Worm (Caenorhabditis elegans): Measurements from ENCODE around the gene F55C9.3.
A peak's percentile ranks its signal among the peaks of the same experiment; 100 is the strongest.

F55C9.3 gene

ce11 chrV:19251844-19252243, 36.1 kb downstream of the F55C9.3 start, which contains the start of gene F21D9.11:
F21D9.11 (plus strand) TSS chrV:19252144.
- TF ChIP-seq B0310.2 (tag; optimal IDR thresholded peaks at IDR 0.05) (no peak), scrt-1 (GFP tag; IDR thresholded peaks at IDR 0.05) (no peak), sea-1 (GFP tag; conservative IDR thresholded peaks at IDR 0.05) (no peak), tbx-11 (GFP tag; IDR thresholded peaks at IDR 0.05) (no peak), flt-1 (GFP tag; IDR thresholded peaks at IDR 0.05) (no peak), pes-1 (GFP tag; IDR thresholded peaks at IDR 0.05) (no peak), ceh-36 (tag; optimal IDR thresholded peaks at IDR 0.05) (no peak), hmg-4 (GFP tag; optimal IDR thresholded peaks at IDR 0.05) (no peak), ceh-13 (GFP tag; optimal IDR thresholded peaks at IDR 0.05) (no peak), tra-4 (tag; optimal IDR thresholded peaks at IDR 0.05) (no peak), aly-1 (tag; optimal IDR thresholded peaks at IDR 0.05) (no peak), tbx-37 (GFP tag; conservative IDR thresholded peaks at IDR 0.05) (no peak), F13C5.2 (tag; optimal IDR thresholded peaks at IDR 0.05) (no peak), hmbx-1 (tag; optimal IDR thresholded peaks at IDR 0.05) (no peak), ama-1 (optimal IDR thresholded peaks at IDR 0.05) (no peak), hnd-1 (tag; optimal IDR thresholded peaks at IDR 0.05) (no peak), ets-7 (tag; optimal IDR thresholded peaks at IDR 0.05) (no peak)

DNA sequence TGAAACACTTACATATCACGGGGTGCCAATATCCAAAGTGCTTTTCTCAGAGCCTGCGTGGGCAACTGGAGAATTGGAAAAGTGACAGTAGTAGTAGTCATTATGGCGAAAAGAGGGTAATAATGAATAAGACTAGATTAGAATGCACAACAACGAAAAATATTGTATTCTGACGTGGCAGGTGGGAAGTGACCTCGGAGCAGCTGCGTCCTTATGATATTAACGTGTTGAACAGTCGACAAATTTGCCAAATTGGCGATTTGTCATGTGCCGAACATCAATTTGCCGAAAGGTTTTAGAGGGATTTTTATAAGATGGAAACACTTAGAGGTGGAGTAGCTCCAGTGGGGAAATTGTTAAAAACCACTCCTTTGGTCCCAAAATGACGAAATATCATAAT, 37.0 kb downstream of the F55C9.3 start, which contains the start of gene str-81:
Gene str-81 (minus strand): TSS at position 101 of the 400 bp plus-strand sequence.
- TF ChIP-seq F13C5.2 (tag; optimal IDR thresholded peaks at IDR 0.05) (no peak), flt-1 (GFP tag; IDR thresholded peaks at IDR 0.05) (no peak), ama-1 (optimal IDR thresholded peaks at IDR 0.05) (no peak), tbx-37 (GFP tag; conservative IDR thresholded peaks at IDR 0.05) (no peak), hnd-1 (tag; optimal IDR thresholded peaks at IDR 0.05) (no peak), ets-7 (tag; optimal IDR thresholded peaks at IDR 0.05) (no peak), ceh-36 (tag; optimal IDR thresholded peaks at IDR 0.05) (no peak), tra-4 (tag; optimal IDR thresholded peaks at IDR 0.05) (no peak), hmbx-1 (tag; optimal IDR thresholded peaks at IDR 0.05) (no peak), B0310.2 (tag; optimal IDR thresholded peaks at IDR 0.05) (no peak), ceh-13 (GFP tag; optimal IDR thresholded peaks at IDR 0.05) (no peak), aly-1 (tag; optimal IDR thresholded peaks at IDR 0.05) (no peak)

DNA sequence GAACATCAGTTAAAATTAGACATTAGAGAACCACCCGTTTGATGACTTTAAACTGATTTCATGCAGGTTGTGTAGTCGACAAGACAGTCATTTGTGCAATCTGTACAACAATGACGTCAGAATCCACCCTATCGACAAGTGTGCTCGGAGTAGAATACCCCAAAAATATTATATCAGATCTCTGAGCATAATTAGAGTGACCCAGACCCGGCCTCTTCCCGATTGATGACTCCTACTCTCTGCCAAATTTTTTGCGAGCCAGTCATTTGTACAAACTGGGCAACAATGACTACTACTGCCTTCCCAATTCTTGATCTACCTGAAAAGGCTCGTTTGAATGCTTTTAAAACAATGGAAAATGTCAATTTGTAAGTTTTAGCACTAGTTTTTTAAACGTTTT, 47.8 kb downstream of the F55C9.3 start, which contains the start of the genes fbxb-115 and fbxb-1:
Gene fbxb-115 (minus strand): TSS at position 101 of the 400 bp plus-strand sequence.
Gene fbxb-1 (plus strand): TSS at position 226 of the 400 bp plus-strand sequence.
- TF ChIP-seq hmbx-1 (tag; optimal IDR thresholded peaks at IDR 0.05), result no peak
- TF ChIP-seq ama-1 (optimal IDR thresholded peaks at IDR 0.05), result no peak
- no peak for TF ChIP-seq ceh-36 (tag; optimal IDR thresholded peaks at IDR 0.05)
- TF ChIP-seq scrt-1 (GFP tag; IDR thresholded peaks at IDR 0.05), result no peak
- no peak for TF ChIP-seq tbx-37 (GFP tag; conservative IDR thresholded peaks at IDR 0.05)
- TF ChIP-seq hnd-1 (tag; optimal IDR thresholded peaks at IDR 0.05), result no peak
- no peak for TF ChIP-seq sea-1 (GFP tag; conservative IDR thresholded peaks at IDR 0.05)
- no peak for TF ChIP-seq tra-4 (tag; optimal IDR thresholded peaks at IDR 0.05)
- TF ChIP-seq hmg-4 (GFP tag; optimal IDR thresholded peaks at IDR 0.05), result no peak
- TF ChIP-seq B0310.2 (tag; optimal IDR thresholded peaks at IDR 0.05), result no peak
- no peak for TF ChIP-seq flt-1 (GFP tag; IDR thresholded peaks at IDR 0.05)
- no peak for TF ChIP-seq ceh-13 (GFP tag; optimal IDR thresholded peaks at IDR 0.05)
- TF ChIP-seq pes-1 (GFP tag; IDR thresholded peaks at IDR 0.05), result no peak
- TF ChIP-seq aly-1 (tag; optimal IDR thresholded peaks at IDR 0.05), result no peak
- TF ChIP-seq ets-7 (tag; optimal IDR thresholded peaks at IDR 0.05), result no peak
- no peak for TF ChIP-seq tbx-11 (GFP tag; IDR thresholded peaks at IDR 0.05)
- no peak for TF ChIP-seq F13C5.2 (tag; optimal IDR thresholded peaks at IDR 0.05)

ce11 chrV:19237204-19237603, 50.8 kb downstream of the F55C9.3 start, which contains the start of gene fbxb-2:
fbxb-2 (minus strand) TSS chrV:19237304.
- TF ChIP-seq ceh-36 (tag; optimal IDR thresholded peaks at IDR 0.05), result peak; percentile 8
- no peak for TF ChIP-seq hmbx-1 (tag; optimal IDR thresholded peaks at IDR 0.05)
- no peak for TF ChIP-seq scrt-1 (GFP tag; IDR thresholded peaks at IDR 0.05)

Data from whole organism, early embryonic.